Fruit fly (Drosophila melanogaster): Measurements from ENCODE around the gene RpS14b.

Gene RpS14b

DNA sequence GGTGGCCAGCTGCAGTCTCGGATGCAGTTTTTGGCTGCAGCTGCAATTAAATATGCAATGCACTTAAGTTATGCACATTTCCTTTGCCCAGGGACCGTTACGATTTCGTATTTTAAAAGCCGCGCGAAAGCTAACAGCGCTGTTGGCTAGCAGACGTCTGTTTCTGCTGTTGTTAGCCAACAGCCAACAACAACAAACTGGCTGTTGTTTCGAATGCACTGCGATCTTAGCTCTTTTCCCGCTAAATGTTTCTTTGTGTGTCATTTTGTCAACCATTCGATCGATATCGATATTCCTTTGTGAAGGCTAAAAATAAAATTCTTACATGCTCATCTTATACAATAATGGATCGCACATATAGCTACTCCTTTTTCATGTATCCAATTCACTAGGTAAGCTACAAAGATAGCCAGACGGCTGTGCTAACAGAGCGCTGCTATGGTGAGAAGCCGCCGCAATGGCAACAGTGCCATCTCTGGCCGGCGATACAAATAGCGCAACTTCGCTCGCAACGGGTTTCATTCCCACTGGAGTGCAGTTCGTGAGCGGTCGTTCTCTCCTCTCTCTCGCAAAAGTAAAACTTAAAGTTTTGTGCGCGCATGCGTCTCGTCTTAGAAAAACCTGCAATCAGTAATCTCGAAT, 34.6 kb downstream of the RpS14b start (continued):
- peak; percentile 41 for TF ChIP-seq pzg (GFP tag; optimal IDR thresholded peaks at IDR 0.05)
- peak; percentile 44 for TF ChIP-seq nmo (GFP tag; optimal IDR thresholded peaks at IDR 0.05)
- TF ChIP-seq CG30403 (GFP tag; optimal IDR thresholded peaks at IDR 0.05): peak; percentile 21
- TF ChIP-seq CG15479 (GFP tag; optimal IDR thresholded peaks at IDR 0.05): peak; percentile 76
- TF ChIP-seq CG1603 (tag; optimal IDR thresholded peaks at IDR 0.05): peak; percentile 32
- TF ChIP-seq ato (GFP tag; IDR thresholded peaks at IDR 0.05; ENCODE audit: partially characterized antibody): peak; percentile 14; the same call in 1 of the 2 replicates
- peak; percentile 58; the same call in 1 of the 3 replicates for TF ChIP-seq ci (GFP tag; IDR thresholded peaks at IDR 0.05)
- no peak for TF ChIP-seq eve (GFP tag; optimal IDR thresholded peaks at IDR 0.05)
- TF ChIP-seq CG17829 (tag; optimal IDR thresholded peaks at IDR 0.05): peak; percentile 51
- no peak for TF ChIP-seq pita (GFP tag; optimal IDR thresholded peaks at IDR 0.05)
- peak; percentile 73 for TF ChIP-seq Med (GFP tag)
- TF ChIP-seq Rx (GFP tag; IDR thresholded peaks at IDR 0.05): no peak
- TF ChIP-seq CG15514 (GFP tag; optimal IDR thresholded peaks at IDR 0.05): peak; percentile 40
- TF ChIP-seq CG10147 (GFP tag; optimal IDR thresholded peaks at IDR 0.05): peak; percentile 20
- TF ChIP-seq CG8924 (tag; optimal IDR thresholded peaks at IDR 0.05): peak; percentile 16
- TF ChIP-seq sens (GFP tag): peak; percentile 48
- no peak for TF ChIP-seq CG15073 (GFP tag; optimal IDR thresholded peaks at IDR 0.05)
- no peak for TF ChIP-seq ttk (GFP tag; IDR thresholded peaks at IDR 0.05)
- peak; percentile 1 for TF ChIP-seq gem (tag; optimal IDR thresholded peaks at IDR 0.05)
- peak in 1 of 2 experiments; percentile 24 for TF ChIP-seq crp (GFP tag; optimal IDR thresholded peaks at IDR 0.05)
- TF ChIP-seq HLHmδ (GFP tag; optimal IDR thresholded peaks at IDR 0.05): peak; percentile 32
- peak; percentile 19 for TF ChIP-seq CG14710 (tag; optimal IDR thresholded peaks at IDR 0.05)
- TF ChIP-seq Sin3A (optimal IDR thresholded peaks at IDR 0.05): peak; percentile 70
- TF ChIP-seq CG32532 (GFP tag; IDR thresholded peaks at IDR 0.05): 0 out of 2 replicates have a peak, but pooled peaks have one; percentile 6
- peak; percentile 14 for TF ChIP-seq CG2120 (GFP tag; optimal IDR thresholded peaks at IDR 0.05)
- TF ChIP-seq nerfin-1 (tag; optimal IDR thresholded peaks at IDR 0.05): peak; percentile 34
- no peak for TF ChIP-seq Vsx1 (GFP tag; optimal IDR thresholded peaks at IDR 0.05)
- no peak for TF ChIP-seq br (optimal IDR thresholded peaks at IDR 0.05)
- TF ChIP-seq vvl (GFP tag; IDR thresholded peaks at IDR 0.05): peak; percentile 39; the same call in 1 of the 2 replicates
- TF ChIP-seq nom (GFP tag; optimal IDR thresholded peaks at IDR 0.05): peak; percentile 57
- TF ChIP-seq BEAF-32 (GFP tag; optimal IDR thresholded peaks at IDR 0.05): peak; percentile 45
- no peak for TF ChIP-seq pb (GFP tag; optimal IDR thresholded peaks at IDR 0.05)
- TF ChIP-seq row (GFP tag; IDR thresholded peaks at IDR 0.05): peak; percentile 84
- peak; percentile 19 for TF ChIP-seq Nf-YC (tag; optimal IDR thresholded peaks at IDR 0.05)
- TF ChIP-seq CG32767 (GFP tag; IDR thresholded peaks at IDR 0.05): no peak
- no peak for TF ChIP-seq kah (GFP tag; optimal IDR thresholded peaks at IDR 0.05)
- peak in 1 of 2 experiments; percentile 32 for TF ChIP-seq insv (GFP tag; optimal IDR thresholded peaks at IDR 0.05)
- peak; percentile 62; the same call in 2 of the 4 replicates for TF ChIP-seq chinmo (GFP tag; IDR thresholded peaks at IDR 0.05; ENCODE audit: partially characterized antibody)
- TF ChIP-seq CoRest (tag; optimal IDR thresholded peaks at IDR 0.05): peak; percentile 36
- TF ChIP-seq bigmax (GFP tag; optimal IDR thresholded peaks at IDR 0.05): no peak
- TF ChIP-seq Optix (GFP tag; IDR thresholded peaks at IDR 0.05): 0 out of 3 replicates have a peak, but pooled peaks have one; percentile 18
- peak; percentile 15 for TF ChIP-seq CG17186 (GFP tag; optimal IDR thresholded peaks at IDR 0.05)
- TF ChIP-seq Sry-δ (GFP tag; optimal IDR thresholded peaks at IDR 0.05): peak; percentile 14
- TF ChIP-seq Sry-β (GFP tag; optimal IDR thresholded peaks at IDR 0.05): peak; percentile 96
- TF ChIP-seq pum (GFP tag; optimal IDR thresholded peaks at IDR 0.05): no peak
- TF ChIP-seq ewg (GFP tag; optimal IDR thresholded peaks at IDR 0.05): peak; percentile 76
- TF ChIP-seq knrl (GFP tag; IDR thresholded peaks at IDR 0.05; ENCODE audit: partially characterized antibody): peak; percentile 23; the same call in 1 of the 3 replicates
- no peak for TF ChIP-seq da (GFP tag; optimal IDR thresholded peaks at IDR 0.05)
- TF ChIP-seq Hr51 (GFP tag; optimal IDR thresholded peaks at IDR 0.05): no peak
